Fruit fly (Drosophila melanogaster) whole organism: ENCODE results near the gene Cpr11B.

Source experiments
- CG8478 ChIP-seq: fragments of >200 bp; optimal IDR thresholded peaks from 2 replicates; lab custom pipeline; 2018; ENCODE audit warnings: inconsistent platforms
- EcR ChIP-seq, 2 experiments: fragments of >200 bp; optimal IDR thresholded peaks; 2 replicates each; lab custom pipeline; 2017; ENCODE audit warnings: missing biosample characterization in 2 of 2, missing genetic modification characterization in 2 of 2, missing genetic modification reagents in 2 of 2
- pan ChIP-seq: fragments of >200 bp; optimal IDR thresholded peaks from 2 replicates; lab custom pipeline; 2017
- psq ChIP-seq: fragments of >200 bp; optimal IDR thresholded peaks from 2 replicates; lab custom pipeline; 2017
- usp ChIP-seq: fragments of >200 bp; optimal IDR thresholded peaks from 2 replicates; lab custom pipeline; 2017; ENCODE audit warnings: missing biosample characterization, missing genetic modification characterization, mixed read lengths

DNA sequence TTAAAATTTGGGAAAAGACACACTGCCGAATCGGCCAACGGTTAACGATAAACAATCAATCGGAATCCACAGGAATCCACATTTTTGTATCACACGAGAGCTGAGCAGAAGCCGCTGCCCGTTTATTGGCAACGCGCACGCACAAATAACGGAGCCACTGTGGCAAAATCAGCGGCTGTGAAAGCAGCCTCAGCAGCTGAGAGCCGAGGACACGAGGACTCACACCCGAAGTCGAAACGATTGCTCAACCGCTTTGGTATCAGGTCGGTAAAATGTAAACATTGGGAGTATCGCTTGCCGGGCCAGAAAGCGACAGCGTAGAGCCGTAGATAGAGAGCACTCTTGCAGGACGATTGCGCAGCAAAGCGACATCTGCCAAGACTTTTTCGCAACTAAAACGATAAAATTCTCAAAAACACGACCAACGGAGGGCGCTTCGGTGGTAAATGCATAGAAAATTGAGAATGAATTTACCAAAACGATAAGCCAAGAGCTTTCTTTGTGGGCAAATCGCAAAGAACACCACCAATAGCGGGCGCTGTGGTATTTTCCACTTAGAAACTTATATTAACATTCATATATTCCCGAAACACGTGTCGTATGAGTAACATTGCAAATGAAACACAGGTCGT, 15.5 kb downstream of the Cpr11B start, which contains the start of gene hwt:
- no peak for TF ChIP-seq EcR (GFP tag; optimal IDR thresholded peaks at IDR 0.05; lab: Kevin White, UChicago)
- TF ChIP-seq psq (lab: Kevin White, UChicago) = no peak
- TF ChIP-seq CG8478 (lab: Kevin White, UChicago) = no peak
- no peak for TF ChIP-seq pan (lab: Kevin White, UChicago)
- no peak for TF ChIP-seq usp (GFP tag; lab: Kevin White, UChicago)
